Worm (Caenorhabditis elegans) whole organism, L1 larva: ENCODE results near the gene zim-3.

Experiments used
- F16B12.6 ChIP-seq: fragments of 150-350 bp; optimal IDR thresholded peaks from 2 replicates; lab custom pipeline; 2014; ENCODE audit warnings: missing biosample characterization, missing genetic modification characterization
- aly-2 ChIP-seq: fragments of 150-350 bp; optimal IDR thresholded peaks from 2 replicates; lab custom pipeline; 2014; ENCODE audit warnings: missing biosample characterization, missing genetic modification characterization
- dpl-1 ChIP-seq, 3 experiments: fragments of 150-350 bp in 2 of 3; sonication (generic microtip) in 1 of 3; optimal IDR thresholded peaks; 2 replicates each; lab custom pipeline; 2014 to 2017; ENCODE audit warnings: missing biosample characterization in 3 of 3, missing genetic modification characterization in 3 of 3, missing genetic modification reagents in 3 of 3
- irx-1 ChIP-seq: sonication (generic microtip); optimal IDR thresholded peaks from 2 replicates; lab custom pipeline; 2016; ENCODE audit warnings: missing genetic modification characterization, missing compliant biosample characterization
- lin-14 ChIP-seq: fragments of 200-800 bp; sonication (Bioruptor generic); optimal IDR thresholded peaks from 2 replicates; lab custom pipeline; 2018; ENCODE audit warnings: mild to moderate bottlenecking, missing genetic modification characterization, moderate library complexity, missing compliant biosample characterization
- lin-39 ChIP-seq: fragments of 150-350 bp; optimal IDR thresholded peaks from 2 replicates; lab custom pipeline; 2014; ENCODE audit warnings: missing biosample characterization, missing genetic modification reagents, missing genetic modification characterization
- lsy-2 ChIP-seq, 2 experiments: fragments of 150-350 bp; optimal IDR thresholded peaks; 2 replicates each; lab custom pipeline; 2014; ENCODE audit warnings: missing biosample characterization in 2 of 2, missing genetic modification characterization in 2 of 2
- nhr-11 ChIP-seq: fragments of 150-350 bp; optimal IDR thresholded peaks from 2 replicates; lab custom pipeline; 2014; ENCODE audit warnings: missing biosample characterization, missing genetic modification characterization
- nhr-237 ChIP-seq: fragments of 150-350 bp; optimal IDR thresholded peaks from 2 replicates; lab custom pipeline; 2014; ENCODE audit warnings: missing biosample characterization, missing genetic modification characterization
- nhr-71 ChIP-seq: sonication (generic microtip); optimal IDR thresholded peaks from 2 replicates; lab custom pipeline; 2016; ENCODE audit warnings: mild to moderate bottlenecking, missing genetic modification characterization, moderate library complexity, missing compliant biosample characterization
- nhr-85 ChIP-seq: sonication (generic microtip); peaks from one replicate; lab custom pipeline; 2016; ENCODE audit warnings: missing genetic modification characterization, inconsistent platforms, missing compliant biosample characterization
- sptf-1 ChIP-seq: fragments of 150-350 bp; optimal IDR thresholded peaks from 2 replicates; lab custom pipeline; 2014; ENCODE audit warnings: missing biosample characterization, missing genetic modification characterization
- ztf-11 ChIP-seq, 2 experiments: sonication (generic microtip); optimal IDR thresholded peaks; 2 replicates each; lab custom pipeline; 2016 to 2017; ENCODE audit warnings: missing genetic modification characterization in 2 of 2, missing biosample characterization in 1 of 2, missing compliant biosample characterization in 1 of 2
- ztf-4 ChIP-seq: fragments of 150-350 bp; optimal IDR thresholded peaks from 2 replicates; lab custom pipeline; 2014; ENCODE audit warnings: missing biosample characterization, missing genetic modification characterization

DNA sequence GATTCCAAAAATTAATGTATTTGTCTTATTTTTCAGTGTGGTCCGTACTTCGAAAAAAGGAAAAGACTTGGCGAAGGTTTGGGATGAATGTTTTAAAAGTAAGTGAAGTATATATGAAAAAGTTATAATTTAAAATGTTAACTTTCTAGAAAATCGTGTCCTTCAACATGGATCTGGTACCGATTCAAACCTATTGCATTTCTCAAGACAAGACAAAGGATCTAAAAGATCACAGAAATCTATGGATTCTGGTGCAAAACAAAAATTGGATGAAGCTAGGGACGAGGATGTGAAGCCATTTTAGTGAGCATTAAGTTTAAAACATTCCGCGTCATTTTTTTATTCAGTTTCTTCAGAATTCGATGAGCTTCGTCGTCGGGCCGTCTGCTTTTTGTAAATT is 3.6 kb upstream of the zim-3 start, which contains the start of gene zim-2:
- TF ChIP-seq ztf-11 (tag; optimal IDR thresholded peaks at IDR 0.05; lab: Kevin White, UChicago) (no peak), sptf-1 (tag; lab: Kevin White, UChicago) (no peak), lin-39 (tag; lab: Kevin White, UChicago) (no peak), nhr-71 (tag; lab: Kevin White, UChicago) (no peak), nhr-85 (tag; lab: Kevin White, UChicago) (no peak), nhr-11 (tag; lab: Kevin White, UChicago) (no peak), nhr-237 (tag; lab: Kevin White, UChicago) (no peak), lin-14 (GFP tag; lab: Kevin White, UChicago) (no peak), dpl-1 (GFP tag; optimal IDR thresholded peaks at IDR 0.05; lab: Kevin White, UChicago) (no peak), aly-2 (tag; lab: Kevin White, UChicago) (no peak), irx-1 (tag; lab: Kevin White, UChicago) (no peak), F16B12.6 (tag; lab: Kevin White, UChicago) (no peak), lsy-2 (tag; optimal IDR thresholded peaks at IDR 0.05; lab: Kevin White, UChicago) (no peak), ztf-4 (no peak)
